Fruit fly (Drosophila melanogaster) whole organism, embryonic: ENCODE measurements around the gene CG14227.
A peak's percentile ranks its signal among the peaks of the same experiment; 100 is the strongest.

ENCODE experiments used
- Ada2b ChIP-seq: fragments of 200-800 bp; sonication (Bioruptor generic); IDR thresholded peaks from 2 replicates; pipeline ENCODE4 v1.3.6; 2022; ENCODE audit warnings: missing biosample characterization, missing genetic modification characterization
- Antp ChIP-seq: fragments of 200-800 bp; sonication (Bioruptor generic); optimal IDR thresholded peaks from 3 replicates; lab custom pipeline; 2016; ENCODE audit warnings: missing biosample characterization, missing genetic modification characterization
- CG12942 ChIP-seq: fragments of 200-800 bp; sonication (Bioruptor generic); optimal IDR thresholded peaks from 3 replicates; lab custom pipeline; 2016; ENCODE audit warnings: missing biosample characterization, missing genetic modification characterization
- CG13894 ChIP-seq: fragments of 200-800 bp; sonication (Bioruptor generic); optimal IDR thresholded peaks from 3 replicates; lab custom pipeline; 2018; ENCODE audit warnings: missing biosample characterization, mild to moderate bottlenecking, missing genetic modification characterization, moderate library complexity
- CG14667 ChIP-seq: fragments of 200-800 bp; sonication (Bioruptor generic); IDR thresholded peaks from 2 replicates; pipeline ENCODE4 v1.3.6; 2022; ENCODE audit warnings: missing biosample characterization, missing genetic modification characterization
- CG17361 ChIP-seq: fragments of 200-800 bp; sonication (Bioruptor generic); IDR thresholded peaks from 3 replicates; pipeline ENCODE4 v1.3.6; 2022; ENCODE audit warnings: missing biosample characterization, missing genetic modification characterization
- CG17802 ChIP-seq: fragments of 200-800 bp; sonication (Bioruptor generic); optimal IDR thresholded peaks from 2 replicates; lab custom pipeline; 2018; ENCODE audit warnings: missing biosample characterization, mild to moderate bottlenecking, missing genetic modification characterization, moderate library complexity
- CG18262 ChIP-seq: fragments of 200-800 bp; optimal IDR thresholded peaks from 3 replicates; lab custom pipeline; 2019; ENCODE audit warnings: missing biosample characterization, mild to moderate bottlenecking, missing genetic modification characterization, moderate library complexity
- CG1832 ChIP-seq: fragments of 200-800 bp; sonication (Bioruptor generic); optimal IDR thresholded peaks from 2 replicates; lab custom pipeline; 2017; ENCODE audit warnings: missing biosample characterization, mild to moderate bottlenecking, missing genetic modification characterization, inconsistent platforms
- CG30431 ChIP-seq: fragments of 200-800 bp; sonication (Bioruptor generic); optimal IDR thresholded peaks from 2 replicates; lab custom pipeline; 2017; ENCODE audit warnings: missing biosample characterization, missing genetic modification characterization
- CG3163 ChIP-seq: fragments of 200-800 bp; sonication (Bioruptor generic); optimal IDR thresholded peaks from 3 replicates; lab custom pipeline; 2016; ENCODE audit warnings: missing biosample characterization, missing genetic modification characterization
- CG42726 ChIP-seq: fragments of 200-800 bp; sonication (Bioruptor generic); IDR thresholded peaks from 2 replicates; pipeline ENCODE4 v1.3.6; 2022; ENCODE audit warnings: missing biosample characterization, missing genetic modification characterization; ENCODE audit not compliant: partially characterized antibody
- CG4328 ChIP-seq: fragments of 200-800 bp; sonication (Bioruptor generic); optimal IDR thresholded peaks from 3 replicates; lab custom pipeline; 2017; ENCODE audit warnings: missing biosample characterization, missing genetic modification reagents, missing genetic modification characterization
- CG43689 ChIP-seq: fragments of 200-800 bp; sonication (Bioruptor generic); IDR thresholded peaks from 2 replicates; pipeline ENCODE4 v1.3.6; 2022; ENCODE audit warnings: missing biosample characterization, missing genetic modification characterization
- CG4730 ChIP-seq: fragments of 200-800 bp; sonication (Bioruptor generic); IDR thresholded peaks from 2 replicates; pipeline ENCODE4 v1.3.6; 2022; ENCODE audit warnings: missing biosample characterization, missing genetic modification characterization
- CG5245 ChIP-seq: fragments of 200-800 bp; sonication (Bioruptor generic); optimal IDR thresholded peaks from 3 replicates; lab custom pipeline; 2016; ENCODE audit warnings: missing biosample characterization, missing genetic modification characterization
- CG7271 ChIP-seq: fragments of 200-800 bp; sonication (Bioruptor generic); optimal IDR thresholded peaks from 2 replicates; lab custom pipeline; 2018; ENCODE audit warnings: missing biosample characterization, mild to moderate bottlenecking, missing genetic modification characterization, moderate library complexity
- CTCF ChIP-seq: fragments of 200-800 bp; sonication (Bioruptor generic); optimal IDR thresholded peaks from 2 replicates; lab custom pipeline; 2017; ENCODE audit warnings: missing biosample characterization, mild to moderate bottlenecking, missing genetic modification characterization, moderate library complexity
- Dek ChIP-seq: fragments of 200-800 bp; sonication (Bioruptor generic); optimal IDR thresholded peaks from 3 replicates; lab custom pipeline; 2019; ENCODE audit warnings: missing biosample characterization, mild to moderate bottlenecking, missing genetic modification characterization, moderate library complexity
- Gsc ChIP-seq: fragments of 200-800 bp; sonication (Bioruptor generic); IDR thresholded peaks from 2 replicates; pipeline ENCODE4 v1.3.6; 2022; ENCODE audit warnings: missing biosample characterization, missing genetic modification characterization
- HLHmδ ChIP-seq: fragments of 200-800 bp; sonication (Bioruptor generic); optimal IDR thresholded peaks from 2 replicates; lab custom pipeline; 2018; ENCODE audit warnings: missing biosample characterization, mild to moderate bottlenecking, missing genetic modification characterization, moderate library complexity
- Hand ChIP-seq: fragments of 200-800 bp; sonication (Bioruptor generic); optimal IDR thresholded peaks from 2 replicates; lab custom pipeline; 2017; ENCODE audit warnings: mild to moderate bottlenecking, missing biosample characterization, missing genetic modification reagents, missing genetic modification characterization
- Hmr ChIP-seq: fragments of 200-800 bp; sonication (Bioruptor generic); optimal IDR thresholded peaks from 3 replicates; lab custom pipeline; 2017; ENCODE audit warnings: mild to moderate bottlenecking, missing biosample characterization, missing genetic modification reagents, missing genetic modification characterization
- Hr3 ChIP-seq: fragments of 200-800 bp; sonication (Bioruptor generic); optimal IDR thresholded peaks from 3 replicates; lab custom pipeline; 2016; ENCODE audit warnings: missing biosample characterization, missing genetic modification characterization
- Nf-YA ChIP-seq: fragments of 200-800 bp; sonication (Bioruptor generic); IDR thresholded peaks from 2 replicates; pipeline ENCODE4 v1.3.6; 2022; ENCODE audit warnings: missing biosample characterization, missing genetic modification characterization
- Oaz ChIP-seq: fragments of 200-800 bp; sonication (Bioruptor generic); IDR thresholded peaks from 2 replicates; pipeline ENCODE4 v1.3.6; 2022; ENCODE audit warnings: missing biosample characterization, missing genetic modification characterization
- PHDP ChIP-seq: fragments of 200-800 bp; sonication (Bioruptor generic); optimal IDR thresholded peaks from 3 replicates; lab custom pipeline; 2018; ENCODE audit warnings: missing biosample characterization, mild to moderate bottlenecking, missing genetic modification characterization, moderate library complexity
- Rx ChIP-seq: fragments of 200-800 bp; sonication (Bioruptor generic); IDR thresholded peaks from 2 replicates; pipeline ENCODE4 v1.3.6; 2022; ENCODE audit warnings: missing biosample characterization, missing genetic modification characterization
- Sox100B ChIP-seq: fragments of 200-800 bp; sonication (Bioruptor generic); optimal IDR thresholded peaks from 3 replicates; lab custom pipeline; 2018; ENCODE audit warnings: missing biosample characterization, mild to moderate bottlenecking, missing genetic modification characterization
- Sox102F ChIP-seq: fragments of 200-800 bp; sonication (Bioruptor generic); optimal IDR thresholded peaks from 2 replicates; lab custom pipeline; 2018; ENCODE audit warnings: missing biosample characterization, mild to moderate bottlenecking, missing genetic modification characterization, moderate library complexity
- Stat92E ChIP-seq, 3 experiments: fragments of >200 bp in 2 of 3; fragments of 200-800 bp in 1 of 3; sonication (Bioruptor generic) in 1 of 3; optimal IDR thresholded peaks; 2 replicates each; lab custom pipeline; 2017 to 2019; ENCODE audit warnings: missing biosample characterization in 3 of 3, missing genetic modification characterization in 3 of 3, mild to moderate bottlenecking in 1 of 3, moderate library complexity in 1 of 3
- Tbp ChIP-seq: fragments of >200 bp; optimal IDR thresholded peaks from 2 replicates; lab custom pipeline; 2018; ENCODE audit warnings: missing biosample characterization, missing genetic modification characterization
- Usf ChIP-seq: fragments of 200-800 bp; sonication (Bioruptor generic); optimal IDR thresholded peaks from 2 replicates; lab custom pipeline; 2017; ENCODE audit warnings: missing genotype, missing biosample characterization, missing genetic modification characterization
- cato ChIP-seq: fragments of 200-800 bp; sonication (Bioruptor generic); optimal IDR thresholded peaks from 2 replicates; lab custom pipeline; 2016; ENCODE audit warnings: missing biosample characterization, missing genetic modification characterization, borderline replicate concordance
- caup ChIP-seq: fragments of 200-800 bp; sonication (Bioruptor generic); optimal IDR thresholded peaks from 3 replicates; lab custom pipeline; 2017; ENCODE audit warnings: missing biosample characterization, mild to moderate bottlenecking, missing genetic modification characterization, moderate library complexity; ENCODE audit not compliant: severe bottlenecking
- dan ChIP-seq: fragments of 200-800 bp; sonication (Bioruptor generic); IDR thresholded peaks from 2 replicates; pipeline ENCODE4 v1.3.6; 2022; ENCODE audit warnings: missing biosample characterization, missing genetic modification characterization
- dati ChIP-seq: fragments of 200-800 bp; sonication (Bioruptor generic); IDR thresholded peaks from 2 replicates; pipeline ENCODE4 v1.3.6; 2022; ENCODE audit warnings: missing biosample characterization, missing genetic modification characterization
- dm ChIP-seq: fragments of 200-800 bp; sonication (Bioruptor generic); optimal IDR thresholded peaks from 3 replicates; lab custom pipeline; 2016; ENCODE audit warnings: missing biosample characterization, missing genetic modification characterization
- dmrt11E ChIP-seq: fragments of 200-800 bp; sonication (Bioruptor generic); optimal IDR thresholded peaks from 3 replicates; lab custom pipeline; 2018; ENCODE audit warnings: missing biosample characterization, mild to moderate bottlenecking, missing genetic modification characterization, moderate library complexity
- h ChIP-seq: fragments of >200 bp; optimal IDR thresholded peaks from 2 replicates; lab custom pipeline; 2017
- inv ChIP-seq: fragments of 200-800 bp; sonication (Bioruptor generic); IDR thresholded peaks from 2 replicates; pipeline ENCODE4 v1.3.6; 2022; ENCODE audit warnings: missing biosample characterization, missing genetic modification characterization; ENCODE audit not compliant: partially characterized antibody
- lab ChIP-seq: fragments of 200-800 bp; sonication (Bioruptor generic); optimal IDR thresholded peaks from 3 replicates; lab custom pipeline; 2017; ENCODE audit warnings: missing biosample characterization, missing genetic modification characterization, mild to moderate bottlenecking, moderate library complexity, missing genetic modification reagents
- lov ChIP-seq, 2 experiments: fragments of 200-800 bp in 1 of 2; fragments of >200 bp in 1 of 2; sonication (Bioruptor generic) in 1 of 2; IDR thresholded peaks in 1 of 2; optimal IDR thresholded peaks in 1 of 2; 2 replicates in 1 of 2; 3 replicates in 1 of 2; pipeline versions ENCODE4 v1.3.6 to Lab custom; 2017 to 2022; ENCODE audit warnings: missing biosample characterization in 1 of 2, missing genetic modification characterization in 1 of 2
- mld ChIP-seq: fragments of 200-800 bp; sonication (Bioruptor generic); IDR thresholded peaks from 3 replicates; pipeline ENCODE4 v1.3.6; 2022; ENCODE audit warnings: missing biosample characterization, missing genetic modification characterization; ENCODE audit not compliant: partially characterized antibody
- pan ChIP-seq, 4 experiments: fragments of >200 bp in 3 of 4; fragments of 200-800 bp in 1 of 4; sonication (Bioruptor generic) in 1 of 4; optimal IDR thresholded peaks in 3 of 4; IDR thresholded peaks in 1 of 4; 2 replicates each; pipeline versions ENCODE4 v1.3.6 to Lab custom; 2017 to 2022; ENCODE audit warnings: missing biosample characterization in 2 of 4, missing genetic modification characterization in 2 of 4, mixed read lengths in 1 of 4
- peb ChIP-seq: fragments of 200-800 bp; sonication (Bioruptor generic); IDR thresholded peaks from 2 replicates; pipeline ENCODE4 v1.3.6; 2022; ENCODE audit warnings: missing biosample characterization, missing genetic modification characterization
- ranshi ChIP-seq: fragments of 200-800 bp; sonication (Bioruptor generic); IDR thresholded peaks from 2 replicates; pipeline ENCODE4 v1.3.6; 2022; ENCODE audit warnings: missing biosample characterization, missing genetic modification characterization
- sc ChIP-seq, 3 experiments: fragments of >200 bp in 2 of 3; fragments of 200-800 bp in 1 of 3; sonication (Bioruptor generic) in 1 of 3; optimal IDR thresholded peaks; 2 replicates in 2 of 3; 3 replicates in 1 of 3; lab custom pipeline; 2017; ENCODE audit warnings: mild to moderate bottlenecking in 1 of 3, missing biosample characterization in 1 of 3, missing genetic modification characterization in 1 of 3, missing genetic modification reagents in 1 of 3
- sna ChIP-seq: fragments of 200-800 bp; sonication (Bioruptor generic); IDR thresholded peaks from 2 replicates; pipeline ENCODE4 v1.3.6; 2022; ENCODE audit warnings: missing biosample characterization, missing genetic modification characterization; ENCODE audit not compliant: partially characterized antibody

CG14227 gene

dm6 chrX:19665684-19666141 is 23.0 kb downstream of the CG14227 start (continued):
- no peak for TF ChIP-seq CG1832 (GFP tag; lab: Kevin White, UChicago)
- TF ChIP-seq dan (GFP tag; lab: Robert Waterston, UW), result no peak
- no peak for TF ChIP-seq Sox100B
- TF ChIP-seq CG12942, result no peak
- TF ChIP-seq lov (optimal IDR thresholded peaks at IDR 0.05; lab: Kevin White, UChicago), result no peak
- TF ChIP-seq lov (GFP tag; IDR thresholded peaks at IDR 0.05; lab: Robert Waterston, UW), result no peak
- peak; percentile 82 for TF ChIP-seq CG42726 (GFP tag; lab: Robert Waterston, UW)
- TF ChIP-seq CG4328, result no peak
- TF ChIP-seq Nf-YA (GFP tag; lab: Robert Waterston, UW), result no peak
- no peak for TF ChIP-seq CG7271 (tag; lab: Kevin White, UChicago)
- no peak for TF ChIP-seq cato (GFP tag; lab: Kevin White, UChicago)
- TF ChIP-seq CG5245 (GFP tag; lab: Kevin White, UChicago), result no peak
- no peak for TF ChIP-seq Hand (GFP tag; lab: Kevin White, UChicago)
- no peak for TF ChIP-seq Tbp (GFP tag; lab: Kevin White, UChicago)
- TF ChIP-seq dati (GFP tag; lab: Robert Waterston, UW), result no peak
- peak; percentile 64 for TF ChIP-seq Antp (GFP tag; lab: Kevin White, UChicago)
- no peak for TF ChIP-seq pan (optimal IDR thresholded peaks at IDR 0.05; lab: Kevin White, UChicago)
- peak in 1 of 2 experiments; percentile 51 for TF ChIP-seq pan (GFP tag; optimal IDR thresholded peaks at IDR 0.05 in 1 of 2, IDR thresholded peaks at IDR 0.05 in 1 of 2)
- TF ChIP-seq h (lab: Kevin White, UChicago), result no peak
- no peak for TF ChIP-seq CG3163 (GFP tag; lab: Kevin White, UChicago)
- no peak for TF ChIP-seq CTCF
- TF ChIP-seq Gsc (GFP tag; lab: Robert Waterston, UW), result no peak
- peak; percentile 52 for TF ChIP-seq Rx
- TF ChIP-seq Stat92E (GFP tag; optimal IDR thresholded peaks at IDR 0.05; lab: Kevin White, UChicago), result no peak
- TF ChIP-seq PHDP (tag; lab: Kevin White, UChicago), result no peak
- no peak for TF ChIP-seq CG30431 (GFP tag; lab: Kevin White, UChicago)
- no peak for TF ChIP-seq HLHmδ (GFP tag; lab: Kevin White, UChicago)
- peak; percentile 35; the same call in 1 of the 2 replicates for TF ChIP-seq CG14667 (GFP tag; lab: Robert Waterston, UW)
- no peak for TF ChIP-seq Hmr (GFP tag; lab: Kevin White, UChicago)
- TF ChIP-seq Oaz, result no peak
- TF ChIP-seq mld (GFP tag; lab: Robert Waterston, UW), result no peak
- no peak for TF ChIP-seq Usf (GFP tag; lab: Kevin White, UChicago)
- no peak for TF ChIP-seq CG18262 (tag; lab: Kevin White, UChicago)
- no peak for TF ChIP-seq sna (GFP tag; lab: Robert Waterston, UW)
- no peak for TF ChIP-seq dm (GFP tag; lab: Kevin White, UChicago)
- no peak for TF ChIP-seq CG17802 (tag; lab: Kevin White, UChicago)
- TF ChIP-seq lab (GFP tag; lab: Kevin White, UChicago), result no peak
- peak; percentile 13 for TF ChIP-seq Dek (tag; lab: Kevin White, UChicago)
- TF ChIP-seq peb (GFP tag; lab: Robert Waterston, UW), result peak; percentile 37; the same call in 1 of the 2 replicates
- TF ChIP-seq CG4730 (GFP tag; lab: Robert Waterston, UW), result no peak
- peak; percentile 63 for TF ChIP-seq ranshi (GFP tag; lab: Robert Waterston, UW)
- peak; percentile 67 for TF ChIP-seq inv (GFP tag; lab: Robert Waterston, UW)
- no peak for TF ChIP-seq CG43689
- 0 out of 2 replicates have a peak, but pooled peaks have one; percentile 24 for TF ChIP-seq Ada2b
- no peak for TF ChIP-seq CG17361 (GFP tag; lab: Robert Waterston, UW)
- no peak for TF ChIP-seq CG13894 (tag; lab: Kevin White, UChicago)
- peak; percentile 9 for TF ChIP-seq Hr3 (GFP tag; lab: Kevin White, UChicago)
- TF ChIP-seq sc (optimal IDR thresholded peaks at IDR 0.05; lab: Kevin White, UChicago), result no peak
- TF ChIP-seq sc (GFP tag; optimal IDR thresholded peaks at IDR 0.05; lab: Kevin White, UChicago), result no peak
- TF ChIP-seq dmrt11E (tag; lab: Kevin White, UChicago), result no peak
- TF ChIP-seq Sox102F (GFP tag; lab: Kevin White, UChicago), result no peak
- TF ChIP-seq caup (GFP tag; lab: Kevin White, UChicago), result no peak
